Fruit fly (Drosophila melanogaster): ENCODE data around the gene MED30.

DNA sequence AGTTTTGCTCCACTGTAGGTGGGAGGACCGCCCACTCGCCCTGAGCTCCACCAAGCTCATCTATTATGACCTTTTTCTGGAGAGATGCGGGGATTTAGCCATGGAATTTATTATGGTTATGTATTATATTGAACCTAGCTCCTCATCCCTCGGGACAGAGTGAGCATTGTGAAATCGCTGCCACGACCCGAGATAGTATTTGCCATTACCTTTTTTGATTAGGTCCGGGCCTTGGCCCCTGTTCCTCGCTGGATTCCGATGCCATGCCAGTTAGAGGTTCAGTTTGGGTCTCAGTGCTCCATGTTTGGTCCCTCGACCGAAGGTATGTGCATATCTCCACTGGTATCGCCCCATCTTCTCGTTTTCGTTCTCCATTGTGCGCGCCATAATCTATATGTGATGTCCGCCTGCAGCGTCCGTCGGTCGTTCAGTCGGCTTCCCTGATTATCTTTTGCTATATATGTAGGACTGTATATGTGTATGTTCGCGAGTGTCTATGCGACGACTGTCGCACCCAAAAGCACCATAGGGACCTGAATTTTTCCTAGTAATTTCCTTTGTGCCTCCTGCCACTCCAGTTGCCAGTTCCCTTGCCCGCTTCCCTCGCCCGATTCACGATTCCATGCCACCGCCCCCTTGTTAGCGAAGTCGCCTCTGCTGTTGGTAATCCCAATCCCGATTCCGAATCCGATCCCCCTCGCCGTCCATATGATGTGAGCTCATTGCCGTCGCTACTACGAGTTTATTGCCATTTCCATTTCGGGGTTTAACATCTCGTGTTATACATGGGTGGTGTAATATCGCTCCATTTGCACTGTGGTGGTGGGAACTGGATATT lies 48.1 kb upstream of the MED30 start:
- TF ChIP-seq Ets21C (GFP tag; optimal IDR thresholded peaks at IDR 0.05), result no peak
- no peak for TF ChIP-seq Eip75B (GFP tag; optimal IDR thresholded peaks at IDR 0.05)
- TF ChIP-seq CG34406 (GFP tag; optimal IDR thresholded peaks at IDR 0.05), result no peak
- TF ChIP-seq OdsH (GFP tag; optimal IDR thresholded peaks at IDR 0.05), result no peak
- TF ChIP-seq cyc (GFP tag; optimal IDR thresholded peaks at IDR 0.05), result no peak
- no peak for TF ChIP-seq CG8319 (GFP tag; optimal IDR thresholded peaks at IDR 0.05)
- TF ChIP-seq CG11294 (GFP tag; IDR thresholded peaks at IDR 0.05), result no peak
- TF ChIP-seq CG4318 (GFP tag; optimal IDR thresholded peaks at IDR 0.05), result no peak
- TF ChIP-seq Lpt (GFP tag; optimal IDR thresholded peaks at IDR 0.05), result no peak

Measured in whole organism, prepupa.